Worm (Caenorhabditis elegans): Measurements from ENCODE around the gene F58H1.6.

DNA sequence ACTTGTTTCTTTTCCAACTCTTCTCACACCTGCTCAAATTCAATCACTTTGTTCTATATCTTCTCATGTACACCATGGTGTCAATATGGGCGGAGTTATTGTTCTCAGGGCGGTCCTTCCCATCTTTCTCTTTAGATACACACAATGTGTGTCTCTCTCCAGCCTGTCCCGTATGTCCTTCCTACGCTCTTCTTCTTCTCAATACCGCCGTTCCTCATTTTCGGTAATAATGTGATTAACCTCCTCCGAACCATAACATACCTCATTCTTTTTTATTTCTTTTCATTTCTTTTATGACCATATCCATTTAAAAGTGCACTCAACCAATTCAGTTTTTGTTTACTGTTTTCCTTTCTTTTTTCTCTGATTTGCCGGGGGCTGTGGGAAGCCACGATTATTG lies 13.2 kb downstream of the F58H1.6 start:
- no peak for TF ChIP-seq nhr-11 (tag; optimal IDR thresholded peaks at IDR 0.05)
- no peak for TF ChIP-seq ceh-24 (tag; optimal IDR thresholded peaks at IDR 0.05)
- no peak; the same call in 1 of the 2 replicates for TF ChIP-seq sox-2 (GFP tag; IDR thresholded peaks at IDR 0.05)
- TF ChIP-seq tbx-2 (tag; optimal IDR thresholded peaks at IDR 0.05) = no peak
